Worm (Caenorhabditis elegans) whole organism, young adult: ENCODE measurements around the gene mct-6.

Experiments
- ceh-100 ChIP-seq: fragments of 200-800 bp; sonication (Bioruptor generic); IDR thresholded peaks from 2 replicates; pipeline ENCODE4 v1.3.6; 2022; ENCODE audit warnings: missing genetic modification reagents, missing genetic modification characterization, missing compliant biosample characterization
- hlh-12 ChIP-seq: sonication (generic microtip); optimal IDR thresholded peaks from 2 replicates; lab custom pipeline; 2016; ENCODE audit warnings: missing genetic modification characterization, missing compliant biosample characterization
- nfya-1 ChIP-seq: sonication (generic microtip); optimal IDR thresholded peaks from 2 replicates; lab custom pipeline; 2017; ENCODE audit warnings: antibody characterized with exemption, missing compliant biosample characterization, missing genetic modification characterization, borderline replicate concordance; ENCODE audit not compliant: insufficient read depth
- nhr-90 ChIP-seq: sonication (generic microtip); optimal IDR thresholded peaks from 2 replicates; lab custom pipeline; 2016; ENCODE audit warnings: missing genotype, mild to moderate bottlenecking, missing genetic modification characterization, missing compliant biosample characterization
- unc-130 ChIP-seq: sonication (generic microtip); optimal IDR thresholded peaks from 2 replicates; lab custom pipeline; 2016; ENCODE audit warnings: missing genetic modification reagents, missing genetic modification characterization, missing compliant biosample characterization

- TF ChIP-seq nhr-90: no peak
- TF ChIP-seq nfya-1 (tag; lab: Kevin White, UChicago): no peak
- no peak for TF ChIP-seq hlh-12 (tag; lab: Kevin White, UChicago)
- no peak for TF ChIP-seq ceh-100
- TF ChIP-seq unc-130 (GFP tag; lab: Kevin White, UChicago): no peak
Measured at ce11 chrX:16813606-16814330, 43.5 kb upstream of the mct-6 start, which contains the start of gene cas-1.
